Worm (Caenorhabditis elegans) whole organism, L4 larva: ENCODE data around the gene snpn-1.

ENCODE experiments used
- Y75B8A.6 ChIP-seq: fragments of 200-800 bp; sonication (Bioruptor generic); IDR thresholded peaks from 2 replicates; pipeline ENCODE4 v1.3.6; 2022; ENCODE audit warnings: missing genetic modification reagents, missing genetic modification characterization, missing compliant biosample characterization
- ctbp-1 ChIP-seq: fragments of 200-800 bp; sonication (Bioruptor generic); IDR thresholded peaks from 2 replicates; pipeline ENCODE4 v1.3.6; 2022; ENCODE audit warnings: missing genetic modification reagents, missing genetic modification characterization, missing compliant biosample characterization
- lin-15B ChIP-seq: fragments of 150-350 bp; sonication (generic microtip); optimal IDR thresholded peaks from 3 replicates; lab custom pipeline; 2014; ENCODE audit warnings: missing biosample characterization, missing genetic modification characterization
- lin-38 ChIP-seq: fragments of 200-800 bp; sonication (Bioruptor generic); IDR thresholded peaks from 2 replicates; pipeline ENCODE4 v1.3.6; 2022; ENCODE audit warnings: missing genetic modification reagents, missing genetic modification characterization, missing compliant biosample characterization
- lsy-2 ChIP-seq, 2 experiments: fragments of 150-350 bp in 1 of 2; sonication (generic microtip) in 1 of 2; optimal IDR thresholded peaks; 2 replicates each; lab custom pipeline; 2014 to 2017; ENCODE audit warnings: missing biosample characterization in 2 of 2, missing genetic modification characterization in 2 of 2
- madf-9 ChIP-seq: fragments of 200-800 bp; sonication (Bioruptor generic); conservative IDR thresholded peaks from 2 replicates; pipeline ENCODE4 v1.3.6; 2022; ENCODE audit warnings: missing genetic modification reagents, missing genetic modification characterization, missing compliant biosample characterization
- mep-1 ChIP-seq: fragments of 150-350 bp; sonication (generic microtip); optimal IDR thresholded peaks from 3 replicates; lab custom pipeline; 2014; ENCODE audit warnings: missing biosample characterization, missing genetic modification characterization
- mxl-2 ChIP-seq: fragments of 200-800 bp; sonication (Bioruptor generic); conservative IDR thresholded peaks from 2 replicates; pipeline ENCODE4 v1.3.6; 2022; ENCODE audit warnings: missing genetic modification reagents, missing genetic modification characterization, missing compliant biosample characterization
- nhr-11 ChIP-seq: fragments of 150-350 bp; optimal IDR thresholded peaks from 2 replicates; lab custom pipeline; 2014; ENCODE audit warnings: missing biosample characterization, missing genetic modification characterization
- nhr-25 ChIP-seq: sonication (generic microtip); optimal IDR thresholded peaks from 2 replicates; lab custom pipeline; 2017; ENCODE audit warnings: missing genetic modification characterization, mild to moderate bottlenecking, missing compliant biosample characterization, antibody characterized with exemption, moderate library complexity, borderline replicate concordance; ENCODE audit not compliant: insufficient read depth
- nhr-28 ChIP-seq: fragments of 150-350 bp; optimal IDR thresholded peaks from 2 replicates; lab custom pipeline; 2014; ENCODE audit warnings: missing biosample characterization, missing genetic modification characterization
- pqm-1 ChIP-seq: sonication (generic microtip); optimal IDR thresholded peaks from 2 replicates; lab custom pipeline; 2017; ENCODE audit warnings: missing biosample characterization, missing genetic modification characterization
- snpc-4 ChIP-seq: fragments of 150-350 bp; optimal IDR thresholded peaks from 2 replicates; lab custom pipeline; 2014; ENCODE audit warnings: missing biosample characterization, missing genetic modification characterization
- unc-62 ChIP-seq, 3 experiments: fragments of 150-350 bp in 1 of 3; sonication (generic microtip); optimal IDR thresholded peaks in 2 of 3; peaks in 1 of 3; 1 replicate in 1 of 3; 2 replicates in 2 of 3; lab custom pipeline; 2014 to 2017; ENCODE audit warnings: missing biosample characterization in 3 of 3, missing genetic modification characterization in 3 of 3, missing genetic modification reagents in 3 of 3, missing genotype in 1 of 3

ce11 chrIV:5110391-5110930 lies 19.6 kb upstream of the snpn-1 start:
- no peak for TF ChIP-seq pqm-1 (tag; lab: Kevin White, UChicago)
- no peak for TF ChIP-seq mxl-2 (GFP tag; lab: Robert Waterston, UW)
- TF ChIP-seq madf-9: no peak
- peak in 1 of 2 experiments; percentile 9 for TF ChIP-seq unc-62 (GFP tag; optimal IDR thresholded peaks at IDR 0.05 in 1 of 2; lab: Kevin White, UChicago)
- TF ChIP-seq unc-62 (tag; optimal IDR thresholded peaks at IDR 0.05; lab: Kevin White, UChicago): no peak
- no peak for TF ChIP-seq mep-1 (tag; lab: Kevin White, UChicago)
- no peak for TF ChIP-seq lsy-2 (tag; optimal IDR thresholded peaks at IDR 0.05; lab: Kevin White, UChicago)
- no peak for TF ChIP-seq snpc-4 (tag; lab: Kevin White, UChicago)
- no peak for TF ChIP-seq nhr-28 (tag; lab: Kevin White, UChicago)
- TF ChIP-seq Y75B8A.6 (GFP tag; lab: Robert Waterston, UW): no peak
- no peak for TF ChIP-seq nhr-25 (tag; lab: Kevin White, UChicago)
- TF ChIP-seq lin-38 (GFP tag; lab: Robert Waterston, UW): no peak
- TF ChIP-seq lin-15B: no peak
- TF ChIP-seq nhr-11 (tag; lab: Kevin White, UChicago): no peak
- no peak for TF ChIP-seq ctbp-1 (GFP tag; lab: Robert Waterston, UW)
